Fruit fly (Drosophila melanogaster) whole organism, embryonic: ENCODE measurements around the gene CG9577.

Source experiments
- Atf-2 ChIP-seq: fragments of 200-800 bp; sonication (Bioruptor generic); optimal IDR thresholded peaks from 2 replicates; lab custom pipeline; 2016; ENCODE audit warnings: missing biosample characterization, missing genetic modification characterization
- BtbVII ChIP-seq: fragments of 200-800 bp; sonication (Bioruptor generic); optimal IDR thresholded peaks from 3 replicates; lab custom pipeline; 2017; ENCODE audit warnings: missing biosample characterization, mild to moderate bottlenecking, missing genetic modification characterization
- CG1024 ChIP-seq: fragments of 200-800 bp; sonication (Bioruptor generic); IDR thresholded peaks from 2 replicates; pipeline ENCODE4 v1.3.6; 2022; ENCODE audit warnings: missing biosample characterization, missing genetic modification characterization
- CG10267 ChIP-seq: fragments of 200-800 bp; sonication (Bioruptor generic); optimal IDR thresholded peaks from 2 replicates; lab custom pipeline; 2018; ENCODE audit warnings: missing biosample characterization, mild to moderate bottlenecking, missing genetic modification characterization, moderate library complexity
- CG10462 ChIP-seq: fragments of 200-800 bp; sonication (Bioruptor generic); optimal IDR thresholded peaks from 2 replicates; lab custom pipeline; 2016; ENCODE audit warnings: missing biosample characterization, missing genetic modification characterization
- CG10654 ChIP-seq: fragments of 200-800 bp; sonication (Bioruptor generic); optimal IDR thresholded peaks from 2 replicates; lab custom pipeline; 2016; ENCODE audit warnings: missing biosample characterization, missing genetic modification characterization
- CG10979 ChIP-seq: fragments of 200-800 bp; sonication (Bioruptor generic); optimal IDR thresholded peaks from 2 replicates; lab custom pipeline; 2018; ENCODE audit warnings: missing biosample characterization, mild to moderate bottlenecking, missing genetic modification characterization, moderate library complexity
- CG11093 ChIP-seq: fragments of 200-800 bp; sonication (Bioruptor generic); IDR thresholded peaks from 3 replicates; pipeline ENCODE4 v1.3.6; 2022; ENCODE audit warnings: missing biosample characterization, missing genetic modification characterization
- CG13287 ChIP-seq: fragments of 200-800 bp; sonication (Bioruptor generic); IDR thresholded peaks from 2 replicates; pipeline ENCODE4 v1.3.6; 2022; ENCODE audit warnings: missing biosample characterization, missing genetic modification characterization; ENCODE audit not compliant: partially characterized antibody
- CG1529 ChIP-seq: fragments of 200-800 bp; sonication (Bioruptor generic); optimal IDR thresholded peaks from 3 replicates; lab custom pipeline; 2018; ENCODE audit warnings: missing biosample characterization, missing genetic modification characterization
- CG15479 ChIP-seq: fragments of 200-800 bp; sonication (Bioruptor generic); optimal IDR thresholded peaks from 3 replicates; lab custom pipeline; 2019; ENCODE audit warnings: missing biosample characterization, mild to moderate bottlenecking, missing genetic modification characterization, moderate library complexity
- CG15696 ChIP-seq: fragments of 200-800 bp; sonication (Bioruptor generic); optimal IDR thresholded peaks from 2 replicates; lab custom pipeline; 2019; ENCODE audit warnings: missing biosample characterization, mild to moderate bottlenecking, missing genetic modification characterization, moderate library complexity
- CG4424 ChIP-seq: fragments of 200-800 bp; sonication (Bioruptor generic); optimal IDR thresholded peaks from 3 replicates; lab custom pipeline; 2016; ENCODE audit warnings: missing biosample characterization, missing genetic modification characterization
- CG6813 ChIP-seq: fragments of 200-800 bp; sonication (Bioruptor generic); optimal IDR thresholded peaks from 2 replicates; lab custom pipeline; 2017; ENCODE audit warnings: missing biosample characterization, missing genetic modification characterization, mild to moderate bottlenecking, moderate library complexity, missing genetic modification reagents
- CG9727 ChIP-seq: fragments of 200-800 bp; sonication (Bioruptor generic); optimal IDR thresholded peaks from 3 replicates; lab custom pipeline; 2017; ENCODE audit warnings: missing biosample characterization, mild to moderate bottlenecking, missing genetic modification characterization
- Dbx ChIP-seq: fragments of 200-800 bp; sonication (Bioruptor generic); IDR thresholded peaks from 3 replicates; pipeline ENCODE4 v1.3.6; 2022; ENCODE audit warnings: missing biosample characterization, missing genetic modification characterization
- Dll ChIP-seq: fragments of 200-800 bp; sonication (Bioruptor generic); IDR thresholded peaks from 4 replicates; pipeline ENCODE4 v1.3.6; 2022; ENCODE audit warnings: missing biosample characterization, missing genetic modification characterization; ENCODE audit not compliant: partially characterized antibody
- Ets65A ChIP-seq: fragments of 200-800 bp; sonication (Bioruptor generic); peaks from one replicate; lab custom pipeline; 2016; ENCODE audit warnings: missing biosample characterization, missing genetic modification characterization
- Hr51 ChIP-seq, 2 experiments: fragments of 200-800 bp; sonication (Bioruptor generic); optimal IDR thresholded peaks; 2 replicates in 1 of 2; 3 replicates in 1 of 2; lab custom pipeline; 2016 to 2018; ENCODE audit warnings: missing biosample characterization in 2 of 2, missing genetic modification characterization in 2 of 2, mild to moderate bottlenecking in 1 of 2, moderate library complexity in 1 of 2
- Kr ChIP-seq: fragments of 200-800 bp; sonication (Bioruptor generic); optimal IDR thresholded peaks from 2 replicates; lab custom pipeline; 2017; ENCODE audit warnings: missing biosample characterization, mild to moderate bottlenecking, missing genetic modification characterization
- Lim3 ChIP-seq: fragments of 200-800 bp; sonication (Bioruptor generic); IDR thresholded peaks from 2 replicates; pipeline ENCODE4 v1.3.6; 2022; ENCODE audit warnings: missing biosample characterization, missing genetic modification characterization
- MESR4 ChIP-seq: fragments of 200-800 bp; sonication (Bioruptor generic); optimal IDR thresholded peaks from 2 replicates; lab custom pipeline; 2018; ENCODE audit warnings: missing biosample characterization, mild to moderate bottlenecking, missing genetic modification characterization, moderate library complexity
- NC2β ChIP-seq: fragments of 200-800 bp; sonication (Bioruptor generic); optimal IDR thresholded peaks from 2 replicates; lab custom pipeline; 2016; ENCODE audit warnings: missing biosample characterization, missing genetic modification characterization
- Nf-YB ChIP-seq: fragments of 200-800 bp; sonication (Bioruptor generic); optimal IDR thresholded peaks from 3 replicates; lab custom pipeline; 2019; ENCODE audit warnings: missing biosample characterization, mild to moderate bottlenecking, missing genetic modification characterization, moderate library complexity
- Trl ChIP-seq, 3 experiments: fragments of >200 bp in 2 of 3; fragments of 200-800 bp in 1 of 3; sonication (Bioruptor generic) in 1 of 3; optimal IDR thresholded peaks; 2 replicates in 1 of 3; 3 replicates in 2 of 3; lab custom pipeline; 2016 to 2017; ENCODE audit warnings: missing biosample characterization in 1 of 3, missing genetic modification characterization in 1 of 3
- al ChIP-seq: fragments of 200-800 bp; sonication (Bioruptor generic); IDR thresholded peaks from 2 replicates; pipeline ENCODE4 v1.3.6; 2022; ENCODE audit warnings: missing biosample characterization, missing genetic modification characterization
- amos ChIP-seq: fragments of 200-800 bp; sonication (Bioruptor generic); IDR thresholded peaks from 2 replicates; pipeline ENCODE4 v1.3.6; 2022; ENCODE audit warnings: missing biosample characterization, missing genetic modification characterization; ENCODE audit not compliant: partially characterized antibody
- aop ChIP-seq: fragments of 200-800 bp; sonication (Bioruptor generic); IDR thresholded peaks from 2 replicates; pipeline ENCODE4 v1.3.6; 2022; ENCODE audit warnings: missing biosample characterization, missing genetic modification characterization
- cad ChIP-seq: fragments of >200 bp; optimal IDR thresholded peaks from 2 replicates; lab custom pipeline; 2017; ENCODE audit warnings: missing biosample characterization, missing genetic modification characterization
- cas ChIP-seq: fragments of 200-800 bp; sonication (Bioruptor generic); IDR thresholded peaks from 2 replicates; pipeline ENCODE4 v1.3.6; 2022; ENCODE audit warnings: missing biosample characterization, missing genetic modification characterization
- caup ChIP-seq: fragments of 200-800 bp; sonication (Bioruptor generic); optimal IDR thresholded peaks from 3 replicates; lab custom pipeline; 2017; ENCODE audit warnings: missing biosample characterization, mild to moderate bottlenecking, missing genetic modification characterization, moderate library complexity; ENCODE audit not compliant: severe bottlenecking
- corto ChIP-seq: fragments of 200-800 bp; sonication (Bioruptor generic); optimal IDR thresholded peaks from 2 replicates; lab custom pipeline; 2016; ENCODE audit warnings: missing biosample characterization, mild to moderate bottlenecking, missing genetic modification characterization, moderate library complexity
- en ChIP-seq: fragments of 200-800 bp; sonication (Bioruptor generic); optimal IDR thresholded peaks from 2 replicates; lab custom pipeline; 2016; ENCODE audit warnings: missing biosample characterization, missing genetic modification characterization
- fd3F ChIP-seq: fragments of 200-800 bp; sonication (Bioruptor generic); optimal IDR thresholded peaks from 2 replicates; lab custom pipeline; 2018; ENCODE audit warnings: missing biosample characterization, mild to moderate bottlenecking, missing genetic modification characterization, moderate library complexity
- ind ChIP-seq: fragments of 200-800 bp; sonication (Bioruptor generic); optimal IDR thresholded peaks from 3 replicates; lab custom pipeline; 2016; ENCODE audit warnings: missing biosample characterization, missing genetic modification characterization
- insv ChIP-seq, 2 experiments: fragments of 200-800 bp; sonication (Bioruptor generic); optimal IDR thresholded peaks; 3 replicates each; lab custom pipeline; 2016 to 2018; ENCODE audit warnings: missing biosample characterization in 2 of 2, missing genetic modification characterization in 2 of 2
- mld ChIP-seq: fragments of 200-800 bp; sonication (Bioruptor generic); IDR thresholded peaks from 3 replicates; pipeline ENCODE4 v1.3.6; 2022; ENCODE audit warnings: missing biosample characterization, missing genetic modification characterization; ENCODE audit not compliant: partially characterized antibody
- nau ChIP-seq: fragments of 200-800 bp; sonication (Bioruptor generic); optimal IDR thresholded peaks from 3 replicates; lab custom pipeline; 2017; ENCODE audit warnings: missing biosample characterization, mild to moderate bottlenecking, missing genetic modification characterization, missing genetic modification reagents
- nerfin-1 ChIP-seq: fragments of 200-800 bp; sonication (Bioruptor generic); optimal IDR thresholded peaks from 3 replicates; lab custom pipeline; 2019; ENCODE audit warnings: missing biosample characterization, mild to moderate bottlenecking, missing genetic modification characterization, moderate library complexity
- otp ChIP-seq: fragments of 200-800 bp; sonication (Bioruptor generic); IDR thresholded peaks from 3 replicates; pipeline ENCODE4, ENCODE4 v1.3.6; 2022; ENCODE audit warnings: missing biosample characterization, missing genetic modification characterization
- pum ChIP-seq: fragments of 200-800 bp; sonication (Bioruptor generic); optimal IDR thresholded peaks from 2 replicates; lab custom pipeline; 2016; ENCODE audit warnings: missing biosample characterization, missing genetic modification characterization
- schlank ChIP-seq: fragments of 200-800 bp; sonication (Bioruptor generic); optimal IDR thresholded peaks from 2 replicates; lab custom pipeline; 2018; ENCODE audit warnings: missing biosample characterization, mild to moderate bottlenecking, missing genetic modification characterization
- scrt ChIP-seq: fragments of 200-800 bp; sonication (Bioruptor generic); optimal IDR thresholded peaks from 2 replicates; lab custom pipeline; 2018; ENCODE audit warnings: missing biosample characterization, mild to moderate bottlenecking, missing genetic modification characterization, moderate library complexity
- sob ChIP-seq: fragments of 200-800 bp; sonication (Bioruptor generic); IDR thresholded peaks from 2 replicates; pipeline ENCODE4 v1.3.6; 2022; ENCODE audit warnings: missing biosample characterization, missing genetic modification characterization
- tin ChIP-seq: fragments of 200-800 bp; sonication (Bioruptor generic); optimal IDR thresholded peaks from 3 replicates; lab custom pipeline; 2016; ENCODE audit warnings: missing biosample characterization, missing genetic modification characterization
- trh ChIP-seq: fragments of 200-800 bp; sonication (Bioruptor generic); optimal IDR thresholded peaks from 2 replicates; lab custom pipeline; 2016; ENCODE audit warnings: missing biosample characterization, missing genetic modification characterization
- usp ChIP-seq: fragments of >200 bp; optimal IDR thresholded peaks from 2 replicates; lab custom pipeline; 2017; ENCODE audit warnings: missing biosample characterization, missing genetic modification characterization
- vvl ChIP-seq: fragments of 200-800 bp; sonication (Bioruptor generic); IDR thresholded peaks from 2 replicates; pipeline ENCODE4 v1.3.6; 2022; ENCODE audit warnings: missing biosample characterization, missing genetic modification characterization
- zf30C ChIP-seq: fragments of 200-800 bp; sonication (Bioruptor generic); optimal IDR thresholded peaks from 3 replicates; lab custom pipeline; 2018; ENCODE audit warnings: missing biosample characterization, mild to moderate bottlenecking, missing genetic modification characterization

The CG9577 gene

dm6 chrX:20173464-20173995, 7.1 kb downstream of the CG9577 start, which contains the start of gene AnxB10 (continued):
- TF ChIP-seq fd3F (GFP tag; lab: Kevin White, UChicago) (no peak), zf30C (GFP tag; lab: Kevin White, UChicago) (no peak), CG4424 (peak; percentile 64), usp (GFP tag; lab: Kevin White, UChicago) (no peak), amos (GFP tag; lab: Robert Waterston, UW) (no peak), al (no peak), corto (peak; percentile 58), Hr51 (GFP tag; optimal IDR thresholded peaks at IDR 0.05; lab: Kevin White, UChicago) (peak in 1 of 2 experiments; percentile 75), nerfin-1 (tag; lab: Kevin White, UChicago) (peak; percentile 41), Trl (optimal IDR thresholded peaks at IDR 0.05; lab: Kevin White, UChicago) (no peak), Trl (GFP tag; optimal IDR thresholded peaks at IDR 0.05; lab: Kevin White, UChicago) (peak; percentile 36), MESR4 (no peak), CG1529 (GFP tag; lab: Kevin White, UChicago) (peak; percentile 35), CG10654 (GFP tag; lab: Kevin White, UChicago) (peak; percentile 56), ind (GFP tag; lab: Kevin White, UChicago) (peak; percentile 73), NC2β (peak; percentile 8), Ets65A (GFP tag; lab: Kevin White, UChicago) (peak; percentile 90), Nf-YB (GFP tag; lab: Kevin White, UChicago) (peak; percentile 11), insv (GFP tag; optimal IDR thresholded peaks at IDR 0.05; lab: Kevin White, UChicago) (no peak), CG13287 (GFP tag; lab: Robert Waterston, UW) (no peak), CG11093 (GFP tag; lab: Robert Waterston, UW) (peak; percentile 68; the same call in 1 of the 3 replicates), otp (GFP tag; lab: Robert Waterston, UW) (no peak), schlank (tag; lab: Kevin White, UChicago) (no peak), CG9727 (peak; percentile 51), CG1024 (GFP tag; lab: Robert Waterston, UW) (no peak), CG10979 (peak; percentile 61), scrt (GFP tag; lab: Kevin White, UChicago) (peak; percentile 41), cas (GFP tag; lab: Robert Waterston, UW) (no peak), CG6813 (GFP tag; lab: Kevin White, UChicago) (peak; percentile 58), vvl (GFP tag; lab: Robert Waterston, UW) (peak; percentile 58), Atf-2 (peak; percentile 5), Dbx (GFP tag; lab: Robert Waterston, UW) (peak; percentile 56; the same call in 1 of the 3 replicates), pum (GFP tag; lab: Kevin White, UChicago) (peak; percentile 27), CG15696 (no peak), Dll (GFP tag; lab: Robert Waterston, UW) (no peak), CG15479 (GFP tag; lab: Kevin White, UChicago) (no peak), Kr (GFP tag; lab: Kevin White, UChicago) (no peak), tin (peak; percentile 54), aop (GFP tag; lab: Robert Waterston, UW) (no peak), nau (no peak), cad (GFP tag; lab: Kevin White, UChicago) (no peak), mld (GFP tag; lab: Robert Waterston, UW) (no peak), caup (GFP tag; lab: Kevin White, UChicago) (peak; percentile 54), en (peak; percentile 33), CG10267 (tag; lab: Kevin White, UChicago) (peak; percentile 46), trh (GFP tag; lab: Kevin White, UChicago) (no peak), sob (peak; percentile 56; the same call in 1 of the 2 replicates), Lim3 (GFP tag; lab: Robert Waterston, UW) (no peak), BtbVII (GFP tag; lab: Kevin White, UChicago) (peak; percentile 46), CG10462 (GFP tag; lab: Kevin White, UChicago) (no peak)
